Worm (Caenorhabditis elegans) whole organism, early embryonic: ENCODE measurements around the gene B0001.8.

ENCODE experiments used
- B0310.2 ChIP-seq: sonication (generic microtip); optimal IDR thresholded peaks from 2 replicates; lab custom pipeline; 2016; ENCODE audit warnings: mild to moderate bottlenecking, missing genetic modification characterization, missing compliant biosample characterization
- F13C5.2 ChIP-seq: sonication (generic microtip); optimal IDR thresholded peaks from 2 replicates; lab custom pipeline; 2017; ENCODE audit warnings: mild to moderate bottlenecking, missing genetic modification characterization, inconsistent platforms, missing compliant biosample characterization
- aly-1 ChIP-seq: sonication (generic microtip); optimal IDR thresholded peaks from 2 replicates; lab custom pipeline; 2016; ENCODE audit warnings: missing genetic modification characterization, missing compliant biosample characterization
- ama-1 ChIP-seq: fragments of 150-350 bp; optimal IDR thresholded peaks from 2 replicates; lab custom pipeline; 2014
- ceh-13 ChIP-seq: fragments of 200-800 bp; sonication (Bioruptor generic); optimal IDR thresholded peaks from 2 replicates; lab custom pipeline; 2018; ENCODE audit warnings: mild to moderate bottlenecking, missing genetic modification characterization, missing compliant biosample characterization
- ceh-36 ChIP-seq: sonication (generic microtip); optimal IDR thresholded peaks from 2 replicates; lab custom pipeline; 2016; ENCODE audit warnings: missing genetic modification characterization, inconsistent platforms, missing compliant biosample characterization
- ets-7 ChIP-seq: sonication (generic microtip); optimal IDR thresholded peaks from 2 replicates; lab custom pipeline; 2016; ENCODE audit warnings: missing genotype, missing genetic modification characterization, missing compliant biosample characterization
- flt-1 ChIP-seq: fragments of 200-800 bp; sonication (Bioruptor generic); IDR thresholded peaks from 2 replicates; pipeline ENCODE4 v1.3.6; 2022; ENCODE audit warnings: missing genetic modification characterization, missing compliant biosample characterization
- hmbx-1 ChIP-seq: sonication (generic microtip); optimal IDR thresholded peaks from 2 replicates; lab custom pipeline; 2016; ENCODE audit warnings: mild to moderate bottlenecking, missing genetic modification characterization, missing compliant biosample characterization
- hmg-4 ChIP-seq: fragments of 200-800 bp; sonication (Bioruptor generic); optimal IDR thresholded peaks from 2 replicates; lab custom pipeline; 2018; ENCODE audit warnings: mild to moderate bottlenecking, missing genetic modification characterization, missing compliant biosample characterization
- hnd-1 ChIP-seq: sonication (generic microtip); optimal IDR thresholded peaks from 2 replicates; lab custom pipeline; 2016; ENCODE audit warnings: missing genetic modification characterization, missing compliant biosample characterization
- pes-1 ChIP-seq: fragments of 200-800 bp; sonication (Bioruptor generic); IDR thresholded peaks from 2 replicates; pipeline ENCODE4 v1.3.6; 2022; ENCODE audit warnings: missing genetic modification reagents, missing genetic modification characterization, missing compliant biosample characterization
- scrt-1 ChIP-seq: fragments of 200-800 bp; sonication (Bioruptor generic); IDR thresholded peaks from 2 replicates; pipeline ENCODE4 v1.3.6; 2022; ENCODE audit warnings: missing genetic modification characterization, missing compliant biosample characterization
- sea-1 ChIP-seq: fragments of 200-800 bp; sonication (Bioruptor generic); conservative IDR thresholded peaks from 2 replicates; pipeline ENCODE4 v1.3.6; 2022; ENCODE audit warnings: missing genetic modification characterization, missing compliant biosample characterization
- tbx-11 ChIP-seq: fragments of 200-800 bp; sonication (Bioruptor generic); IDR thresholded peaks from 2 replicates; pipeline ENCODE4 v1.3.6; 2022; ENCODE audit warnings: missing genetic modification characterization, missing compliant biosample characterization
- tbx-37 ChIP-seq: fragments of 200-800 bp; sonication (Bioruptor generic); conservative IDR thresholded peaks from 2 replicates; pipeline ENCODE4 v1.3.6; 2022; ENCODE audit warnings: missing genetic modification reagents, missing genetic modification characterization, missing compliant biosample characterization
- tra-4 ChIP-seq: sonication (generic microtip); optimal IDR thresholded peaks from 2 replicates; lab custom pipeline; 2017; ENCODE audit warnings: missing genetic modification characterization, missing compliant biosample characterization

B0001.8 gene

ce11 chrIV:12111477-12111876, 29.4 kb downstream of the B0001.8 start, which contains the start of gene dlc-2:
TSS of gene dlc-2 (minus strand) at chrIV:12111577.
- TF ChIP-seq B0310.2 (tag; lab: Kevin White, UChicago), result no peak
- TF ChIP-seq tbx-37 (GFP tag; lab: Robert Waterston, UW), result no peak
- TF ChIP-seq tra-4, result no peak
- no peak for TF ChIP-seq pes-1 (GFP tag; lab: Robert Waterston, UW)
- no peak for TF ChIP-seq ama-1 (lab: Kevin White, UChicago)
- no peak for TF ChIP-seq ceh-36 (tag; lab: Kevin White, UChicago)
- TF ChIP-seq aly-1 (tag; lab: Kevin White, UChicago), result no peak
- no peak for TF ChIP-seq tbx-11 (GFP tag; lab: Robert Waterston, UW)
- no peak for TF ChIP-seq hnd-1 (tag; lab: Kevin White, UChicago)
- TF ChIP-seq scrt-1 (GFP tag; lab: Robert Waterston, UW), result no peak
- TF ChIP-seq ceh-13, result no peak
- no peak for TF ChIP-seq ets-7 (tag; lab: Kevin White, UChicago)
- TF ChIP-seq flt-1 (GFP tag; lab: Robert Waterston, UW), result no peak
- TF ChIP-seq sea-1 (GFP tag; lab: Robert Waterston, UW), result no peak
- TF ChIP-seq F13C5.2 (tag; lab: Kevin White, UChicago), result no peak
- no peak for TF ChIP-seq hmbx-1 (tag; lab: Kevin White, UChicago)
- TF ChIP-seq hmg-4 (GFP tag; lab: Kevin White, UChicago), result no peak

DNA sequence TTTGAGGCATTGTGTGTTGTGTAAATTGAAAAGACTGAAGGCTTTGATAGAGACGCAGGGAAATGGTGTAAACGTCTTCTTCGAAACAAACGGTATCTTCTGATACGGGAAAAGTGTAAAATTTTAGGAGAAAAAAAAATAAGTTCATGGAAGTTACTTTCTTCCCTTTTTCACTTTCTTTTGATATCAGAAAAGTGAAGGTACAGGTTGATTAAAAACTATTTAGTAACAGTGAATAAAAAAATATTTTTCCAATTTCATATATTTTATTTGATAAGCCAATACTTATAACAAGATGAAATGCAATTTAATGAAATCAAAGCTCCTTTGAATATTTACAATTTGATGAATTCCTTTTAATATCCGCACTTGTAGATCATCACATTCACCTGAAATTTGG, 30.5 kb downstream of the B0001.8 start, which contains the start of gene col-129:
Gene col-129, minus strand, starts transcription at position 101 of the 400 bp plus-strand sequence.
- TF ChIP-seq ets-7 (tag; lab: Kevin White, UChicago), result no peak
- no peak for TF ChIP-seq sea-1 (GFP tag; lab: Robert Waterston, UW)
- TF ChIP-seq aly-1 (tag; lab: Kevin White, UChicago), result no peak
- TF ChIP-seq tbx-11 (GFP tag; lab: Robert Waterston, UW), result no peak
- TF ChIP-seq tbx-37 (GFP tag; lab: Robert Waterston, UW), result no peak
- TF ChIP-seq scrt-1 (GFP tag; lab: Robert Waterston, UW), result no peak
- TF ChIP-seq flt-1 (GFP tag; lab: Robert Waterston, UW), result no peak
- TF ChIP-seq hmbx-1 (tag; lab: Kevin White, UChicago), result no peak
- TF ChIP-seq F13C5.2 (tag; lab: Kevin White, UChicago), result no peak
- TF ChIP-seq B0310.2 (tag; lab: Kevin White, UChicago), result no peak
- no peak for TF ChIP-seq hnd-1 (tag; lab: Kevin White, UChicago)
- TF ChIP-seq ama-1 (lab: Kevin White, UChicago), result no peak
- no peak for TF ChIP-seq pes-1 (GFP tag; lab: Robert Waterston, UW)
- no peak for TF ChIP-seq ceh-36 (tag; lab: Kevin White, UChicago)
- no peak for TF ChIP-seq ceh-13

DNA sequence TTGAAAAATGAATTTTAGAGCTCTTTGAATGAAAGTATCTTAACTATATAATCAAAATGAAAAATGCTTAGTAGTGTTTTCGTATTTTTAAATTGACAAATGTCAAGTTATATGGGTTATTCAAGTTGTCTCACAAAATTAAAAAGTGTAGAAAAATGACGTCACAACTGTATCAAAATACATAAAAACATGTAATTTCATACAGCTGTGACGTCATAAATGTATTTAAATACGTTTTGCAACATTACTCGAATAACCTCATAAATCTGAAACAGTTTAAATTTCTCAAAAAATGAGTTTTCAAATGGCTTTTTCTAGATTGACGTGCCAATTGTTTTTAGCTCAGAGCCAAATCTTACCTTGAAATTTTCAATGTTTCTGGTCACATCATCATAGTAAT, 31.1 kb downstream of the B0001.8 start:
- TF ChIP-seq hnd-1 (tag; lab: Kevin White, UChicago) (no peak), ceh-36 (tag; lab: Kevin White, UChicago) (no peak), sea-1 (GFP tag; lab: Robert Waterston, UW) (no peak), ceh-13 (no peak), pes-1 (GFP tag; lab: Robert Waterston, UW) (no peak), ama-1 (lab: Kevin White, UChicago) (no peak), hmg-4 (GFP tag; lab: Kevin White, UChicago) (no peak), B0310.2 (tag; lab: Kevin White, UChicago) (no peak), ets-7 (tag; lab: Kevin White, UChicago) (no peak), tbx-37 (GFP tag; lab: Robert Waterston, UW) (no peak), tbx-11 (GFP tag; lab: Robert Waterston, UW) (no peak), scrt-1 (GFP tag; lab: Robert Waterston, UW) (no peak), tra-4 (no peak), flt-1 (GFP tag; lab: Robert Waterston, UW) (no peak), hmbx-1 (tag; lab: Kevin White, UChicago) (no peak), aly-1 (tag; lab: Kevin White, UChicago) (no peak), F13C5.2 (tag; lab: Kevin White, UChicago) (no peak)

DNA sequence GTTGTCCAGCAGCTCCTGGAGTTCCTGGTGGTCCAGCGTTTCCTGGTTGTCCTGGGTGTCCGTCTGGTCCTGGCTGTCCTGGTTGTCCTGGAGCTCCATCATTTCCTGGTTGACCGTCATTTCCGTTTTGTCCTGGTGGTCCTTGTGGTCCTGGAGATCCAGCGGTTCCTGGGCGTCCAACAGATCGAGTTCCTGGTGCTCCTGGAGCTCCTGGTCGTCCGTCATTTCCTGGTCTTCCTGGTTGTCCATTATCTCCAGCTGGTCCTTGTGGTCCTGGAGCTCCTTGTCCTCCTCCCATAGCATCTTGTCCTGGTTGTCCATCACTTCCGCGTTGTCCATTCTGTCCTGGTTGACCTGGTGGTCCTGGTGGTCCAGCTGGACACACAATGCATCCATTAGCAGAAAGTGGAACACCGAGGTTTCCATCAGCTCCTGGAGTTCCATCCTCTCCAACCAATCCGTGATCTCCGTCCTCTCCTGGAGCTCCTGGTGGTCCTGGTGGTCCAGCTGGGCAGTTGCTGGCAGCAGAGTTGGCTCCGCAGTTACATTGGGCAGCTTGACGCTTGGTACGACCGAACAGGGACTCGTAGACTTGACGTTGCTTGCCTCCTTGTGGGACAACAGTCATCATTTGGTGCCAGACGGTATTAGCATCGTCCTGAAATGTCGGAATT, 31.7 kb downstream of the B0001.8 start:
- no peak for TF ChIP-seq ama-1 (lab: Kevin White, UChicago)
- TF ChIP-seq ceh-13, result no peak

ce11 chrIV:12105558-12105957, 35.3 kb downstream of the B0001.8 start, which contains the start of gene M18.3:
TSS of gene M18.3 (plus strand) at chrIV:12105858.
- no peak for TF ChIP-seq tbx-11 (GFP tag; lab: Robert Waterston, UW)
- no peak for TF ChIP-seq tbx-37 (GFP tag; lab: Robert Waterston, UW)
- no peak for TF ChIP-seq ceh-36 (tag; lab: Kevin White, UChicago)
- no peak for TF ChIP-seq ama-1 (lab: Kevin White, UChicago)
- no peak for TF ChIP-seq aly-1 (tag; lab: Kevin White, UChicago)
- no peak for TF ChIP-seq tra-4
- TF ChIP-seq scrt-1 (GFP tag; lab: Robert Waterston, UW), result no peak
- TF ChIP-seq F13C5.2 (tag; lab: Kevin White, UChicago), result no peak

DNA sequence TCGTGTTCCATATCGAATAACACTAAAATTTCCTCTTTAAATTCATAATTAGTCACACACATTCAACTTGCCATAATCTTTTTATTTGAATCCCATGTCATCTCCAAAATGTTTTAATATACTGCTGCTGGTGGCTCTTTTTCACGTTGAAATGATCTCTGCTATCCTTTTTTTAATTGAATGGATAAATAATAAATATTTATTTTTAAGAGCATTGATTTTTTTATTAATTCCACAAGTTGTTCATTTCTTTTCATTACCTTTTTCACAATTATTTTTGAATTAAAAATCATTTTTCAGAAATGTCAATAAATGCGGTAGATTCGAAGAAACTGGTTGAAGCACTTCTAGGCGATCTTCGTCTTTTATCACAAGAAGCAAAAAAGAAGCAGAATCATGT, 44.4 kb downstream of the B0001.8 start, which contains the start of gene mon-2:
Gene mon-2, plus strand, starts transcription at position 301 of the 400 bp plus-strand sequence.
- TF ChIP-seq hmbx-1 (tag; lab: Kevin White, UChicago) (no peak), tbx-11 (GFP tag; lab: Robert Waterston, UW) (no peak), tra-4 (no peak), tbx-37 (GFP tag; lab: Robert Waterston, UW) (no peak), flt-1 (GFP tag; lab: Robert Waterston, UW) (no peak), aly-1 (tag; lab: Kevin White, UChicago) (no peak), scrt-1 (GFP tag; lab: Robert Waterston, UW) (no peak), hnd-1 (tag; lab: Kevin White, UChicago) (no peak), ama-1 (lab: Kevin White, UChicago) (no peak), ceh-13 (no peak), sea-1 (GFP tag; lab: Robert Waterston, UW) (no peak), F13C5.2 (tag; lab: Kevin White, UChicago) (no peak), B0310.2 (tag; lab: Kevin White, UChicago) (no peak), ets-7 (tag; lab: Kevin White, UChicago) (no peak), hmg-4 (GFP tag; lab: Kevin White, UChicago) (no peak)
